Worm (Caenorhabditis elegans) whole organism, L2 larva: ENCODE data around the gene gplb-1.

Experiments
- alr-1 ChIP-seq: fragments of 150-350 bp; optimal IDR thresholded peaks from 2 replicates; lab custom pipeline; 2014; ENCODE audit warnings: missing biosample characterization, missing genetic modification characterization
- blmp-1 ChIP-seq: sonication (generic microtip); optimal IDR thresholded peaks from 2 replicates; lab custom pipeline; 2017; ENCODE audit warnings: missing genetic modification characterization, mild to moderate bottlenecking, missing compliant biosample characterization, antibody characterized with exemption, moderate library complexity; ENCODE audit not compliant: insufficient read depth
- ceh-82 ChIP-seq: fragments of 150-350 bp; optimal IDR thresholded peaks from 2 replicates; lab custom pipeline; 2014; ENCODE audit warnings: missing biosample characterization, missing genetic modification characterization
- lin-39 ChIP-seq: fragments of 150-350 bp; optimal IDR thresholded peaks from 2 replicates; lab custom pipeline; 2014; ENCODE audit warnings: missing biosample characterization, missing genetic modification reagents, missing genetic modification characterization
- nhr-237 ChIP-seq: fragments of 150-350 bp; optimal IDR thresholded peaks from 2 replicates; lab custom pipeline; 2014; ENCODE audit warnings: missing biosample characterization, missing genetic modification characterization
- nhr-25 ChIP-seq: fragments of 150-350 bp; sonication (generic microtip); optimal IDR thresholded peaks from 3 replicates; lab custom pipeline; 2014; ENCODE audit warnings: missing biosample characterization, missing genetic modification characterization
- skn-1 ChIP-seq: sonication (generic microtip); optimal IDR thresholded peaks from 2 replicates; lab custom pipeline; 2017; ENCODE audit warnings: missing biosample characterization, missing genetic modification characterization
- unc-62 ChIP-seq: fragments of 150-350 bp; optimal IDR thresholded peaks from 2 replicates; lab custom pipeline; 2014; ENCODE audit warnings: missing biosample characterization, missing genetic modification reagents, missing genetic modification characterization
- ztf-11 ChIP-seq: sonication (generic microtip); optimal IDR thresholded peaks from 2 replicates; lab custom pipeline; 2017; ENCODE audit warnings: missing biosample characterization, missing genetic modification characterization

ce11 chrV:8426210-8426609 is 44.8 kb downstream of the gplb-1 start:
- no peak for TF ChIP-seq ztf-11 (tag; lab: Kevin White, UChicago)
- no peak for TF ChIP-seq skn-1 (tag; lab: Kevin White, UChicago)
- no peak for TF ChIP-seq lin-39 (tag; lab: Kevin White, UChicago)
- no peak for TF ChIP-seq nhr-237
- TF ChIP-seq unc-62 (GFP tag; lab: Kevin White, UChicago), result no peak
- TF ChIP-seq blmp-1, result no peak
- no peak for TF ChIP-seq ceh-82 (tag; lab: Kevin White, UChicago)
- no peak for TF ChIP-seq alr-1 (tag; lab: Kevin White, UChicago)
- TF ChIP-seq nhr-25 (tag; lab: Kevin White, UChicago), result no peak
